Fruit fly (Drosophila melanogaster) whole organism, adult: ENCODE results near the gene CG17260.

ENCODE experiments used
- Mnt ChIP-seq: fragments of 200-800 bp; sonication (Bioruptor generic); optimal IDR thresholded peaks from 2 replicates; lab custom pipeline; 2016; ENCODE audit warnings: missing biosample characterization, mild to moderate bottlenecking, missing genetic modification characterization
- toe ChIP-seq: fragments of 200-800 bp; sonication (Bioruptor generic); optimal IDR thresholded peaks from 2 replicates; lab custom pipeline; 2016; ENCODE audit warnings: missing biosample characterization, missing genetic modification characterization

dm6 chr2L:3082895-3083294, 45.9 kb downstream of the CG17260 start:
- TF ChIP-seq Mnt (no peak), toe (GFP tag; lab: Kevin White, UChicago) (no peak)
